Worm (Caenorhabditis elegans): ENCODE results near the gene rpac-40.

Gene rpac-40

DNA sequence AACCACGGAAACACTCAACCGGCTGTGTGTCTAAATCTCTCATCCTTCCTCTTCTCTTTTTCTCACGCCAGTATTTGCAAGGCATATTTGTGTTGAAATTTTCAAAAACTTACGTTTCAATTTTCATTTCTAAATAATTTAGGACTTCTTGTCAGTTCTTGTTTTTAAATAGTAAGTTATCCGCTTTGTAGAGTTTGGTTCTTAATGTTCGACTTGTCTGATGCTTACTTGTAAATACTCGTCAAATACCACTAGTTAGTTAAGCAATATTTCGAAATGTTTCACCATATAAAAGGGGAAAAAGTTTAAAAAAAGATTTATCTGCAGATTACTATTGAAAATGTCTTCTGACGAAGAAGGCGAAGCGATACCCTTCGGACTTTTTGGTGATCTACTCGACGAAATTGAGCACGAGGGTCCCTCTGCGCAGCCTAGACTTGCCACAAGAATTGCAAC lies 34.8 kb upstream of the rpac-40 start, which contains the start of gene Y45G5AM.3:
Y45G5AM.3 (plus strand) TSS at position 51 of the 456 bp plus-strand sequence.
- TF ChIP-seq nhr-2 (tag; optimal IDR thresholded peaks at IDR 0.05) = no peak
- no peak for TF ChIP-seq zip-8 (tag; optimal IDR thresholded peaks at IDR 0.05)

ce11 chrV:4168045-4168444 lies 31.2 kb upstream of the rpac-40 start:
- TF ChIP-seq lin-32 (GFP tag; optimal IDR thresholded peaks at IDR 0.05) (no peak), hlh-1 (tag; optimal IDR thresholded peaks at IDR 0.05) (no peak), tbx-8 (GFP tag; optimal IDR thresholded peaks at IDR 0.05) (no peak), bed-3 (GFP tag; optimal IDR thresholded peaks at IDR 0.05) (no peak), nhr-2 (tag; optimal IDR thresholded peaks at IDR 0.05) (no peak), ces-1 (GFP tag; optimal IDR thresholded peaks at IDR 0.05) (no peak), sem-2 (GFP tag; optimal IDR thresholded peaks at IDR 0.05) (no peak), nhr-28 (tag; optimal IDR thresholded peaks at IDR 0.05) (no peak)

DNA sequence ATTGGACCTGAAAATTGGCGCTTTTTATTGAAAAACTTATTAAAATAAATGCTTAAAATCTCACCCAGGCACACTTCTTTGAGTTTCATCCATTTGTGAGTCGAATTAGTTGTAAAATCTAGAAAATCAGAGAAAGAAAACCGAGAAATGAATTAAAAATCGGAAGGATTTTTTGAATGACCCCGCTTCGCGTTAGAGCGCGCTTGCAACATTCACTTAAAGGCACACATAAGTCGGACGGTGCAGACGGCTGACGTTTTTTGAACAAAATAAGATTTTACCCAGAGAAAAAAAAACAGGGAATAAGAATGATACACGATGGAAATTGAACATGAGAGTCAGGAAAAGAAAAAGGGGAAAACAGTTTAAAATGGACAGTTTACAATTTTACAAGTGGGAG lies 29.6 kb upstream of the rpac-40 start:
- TF ChIP-seq mep-1 (tag; optimal IDR thresholded peaks at IDR 0.05) (peak; percentile 41), pha-4 (tag; optimal IDR thresholded peaks at IDR 0.05) (no peak), ceh-39 (tag; optimal IDR thresholded peaks at IDR 0.05) (peak; percentile 19), ces-1 (GFP tag; optimal IDR thresholded peaks at IDR 0.05) (peak; percentile 7)

- TF ChIP-seq hlh-1 (tag; optimal IDR thresholded peaks at IDR 0.05) = no peak
- peak; percentile 21 for TF ChIP-seq zip-8 (tag; optimal IDR thresholded peaks at IDR 0.05)
These were observed 29.1 kb upstream of the rpac-40 start, which contains the start of gene Y45G5AM.7 for ce11 chrV:4170138-4170537. TSS of gene Y45G5AM.7 (minus strand) at chrV:4170238.

- TF ChIP-seq ham-2 (GFP tag; optimal IDR thresholded peaks at IDR 0.05) (no peak), ceh-43 (GFP tag; optimal IDR thresholded peaks at IDR 0.05) (no peak), sem-2 (GFP tag; optimal IDR thresholded peaks at IDR 0.05) (no peak), ztf-11 (tag; optimal IDR thresholded peaks at IDR 0.05) (no peak), mls-2 (tag; optimal IDR thresholded peaks at IDR 0.05) (no peak), zip-8 (tag; optimal IDR thresholded peaks at IDR 0.05) (no peak), blmp-1 (tag; optimal IDR thresholded peaks at IDR 0.05) (no peak), elt-3 (tag; optimal IDR thresholded peaks at IDR 0.05) (no peak), nhr-12 (tag; optimal IDR thresholded peaks at IDR 0.05) (no peak), hlh-1 (tag; optimal IDR thresholded peaks at IDR 0.05) (no peak), lin-32 (GFP tag; optimal IDR thresholded peaks at IDR 0.05) (no peak)
These were observed 23.7 kb upstream of the rpac-40 start, which contains the start of the genes coh-4 and pid-5 for ce11 chrV:4175624-4176023. TSS of gene coh-4 (minus strand) at chrV:4175640. TSS of gene pid-5 (plus strand) at chrV:4175882.

DNA sequence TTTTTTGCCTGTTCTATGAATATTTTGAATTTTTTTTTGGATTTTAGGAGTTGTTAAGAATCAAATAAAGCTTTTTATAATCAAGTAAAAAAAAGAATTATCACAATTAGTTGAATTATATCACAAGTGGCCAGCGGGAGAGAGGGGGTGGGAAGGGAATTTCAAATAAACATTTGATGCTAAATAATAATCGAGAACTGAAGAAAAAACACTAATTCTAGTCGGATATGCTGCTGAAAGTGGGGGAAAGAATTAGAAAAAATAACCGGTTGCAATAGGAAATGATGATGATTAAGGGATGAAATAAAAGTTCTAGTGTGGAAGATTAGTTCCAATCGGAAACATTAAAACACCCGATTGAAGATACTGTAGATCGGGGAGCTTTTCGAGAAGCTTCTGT lies 18.0 kb upstream of the rpac-40 start:
- TF ChIP-seq sem-2 (GFP tag; optimal IDR thresholded peaks at IDR 0.05) (no peak), nhr-2 (tag; optimal IDR thresholded peaks at IDR 0.05) (no peak), lin-32 (GFP tag; optimal IDR thresholded peaks at IDR 0.05) (no peak)

DNA sequence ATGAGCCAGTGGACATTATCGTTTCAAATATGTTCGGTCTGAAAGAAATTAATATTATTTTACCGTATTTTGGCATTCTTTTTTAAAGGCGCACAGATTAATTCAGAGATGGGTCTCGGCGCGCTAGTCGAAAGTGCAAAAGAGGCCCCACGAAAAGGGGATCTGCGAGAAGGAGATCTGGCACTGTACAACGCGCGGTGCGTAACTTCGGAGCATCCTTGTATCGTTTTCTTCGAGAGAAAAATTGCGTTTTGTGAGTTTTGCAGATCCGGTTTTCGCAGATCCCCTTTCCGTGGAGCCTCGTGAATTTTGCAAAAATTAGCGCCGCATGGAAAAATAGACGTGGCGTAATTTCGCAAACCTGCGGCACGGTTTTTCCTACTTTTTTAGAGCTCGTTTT lies 17.6 kb upstream of the rpac-40 start:
- TF ChIP-seq lin-32 (GFP tag; optimal IDR thresholded peaks at IDR 0.05) (peak; percentile 20), nhr-2 (tag; optimal IDR thresholded peaks at IDR 0.05) (no peak), cnd-1 (tag; optimal IDR thresholded peaks at IDR 0.05) (peak; percentile 45), sptf-1 (tag; optimal IDR thresholded peaks at IDR 0.05) (peak; percentile 2), unc-120 (tag; optimal IDR thresholded peaks at IDR 0.05; ENCODE audit: poor library complexity, severe bottlenecking) (no peak)

ce11 chrV:4182546-4182945 lies 16.7 kb upstream of the rpac-40 start:
- TF ChIP-seq lin-32 (GFP tag; optimal IDR thresholded peaks at IDR 0.05) (no peak), flh-1 (GFP tag; optimal IDR thresholded peaks at IDR 0.05) (no peak), zip-8 (tag; optimal IDR thresholded peaks at IDR 0.05) (no peak), nhr-2 (tag; optimal IDR thresholded peaks at IDR 0.05) (no peak), ceh-39 (tag; optimal IDR thresholded peaks at IDR 0.05) (no peak), ham-2 (GFP tag; optimal IDR thresholded peaks at IDR 0.05) (no peak), unc-120 (tag; optimal IDR thresholded peaks at IDR 0.05; ENCODE audit: poor library complexity, severe bottlenecking) (no peak), pha-4 (tag; optimal IDR thresholded peaks at IDR 0.05) (no peak), elt-3 (tag; optimal IDR thresholded peaks at IDR 0.05) (no peak), nhr-28 (tag; optimal IDR thresholded peaks at IDR 0.05) (no peak), mep-1 (tag; optimal IDR thresholded peaks at IDR 0.05) (no peak), drap-1 (GFP tag; optimal IDR thresholded peaks at IDR 0.05) (no peak), ces-1 (GFP tag; optimal IDR thresholded peaks at IDR 0.05) (no peak), hlh-1 (tag; optimal IDR thresholded peaks at IDR 0.05) (no peak), cnd-1 (tag; optimal IDR thresholded peaks at IDR 0.05) (no peak), mab-5 (tag; optimal IDR thresholded peaks at IDR 0.05) (no peak), nhr-237 (tag; optimal IDR thresholded peaks at IDR 0.05) (no peak), ceh-43 (GFP tag; optimal IDR thresholded peaks at IDR 0.05) (no peak)
